Fruit fly (Drosophila melanogaster) whole organism, pupa: ENCODE measurements around the gene TwdlE.
A peak's percentile ranks its signal among the peaks of the same experiment; 100 is the strongest.

Experiments used
- CG10348 ChIP-seq: fragments of 200-800 bp; sonication (Bioruptor generic); IDR thresholded peaks from 2 replicates; pipeline ENCODE4 v1.3.6; 2022; ENCODE audit warnings: missing biosample characterization, missing genetic modification characterization
- CG13204 ChIP-seq: fragments of 200-800 bp; sonication (Bioruptor generic); optimal IDR thresholded peaks from 2 replicates; lab custom pipeline; 2018; ENCODE audit warnings: missing biosample characterization, mild to moderate bottlenecking, missing genetic modification characterization, moderate library complexity
- CG14655 ChIP-seq: fragments of 200-800 bp; sonication (Bioruptor generic); optimal IDR thresholded peaks from 3 replicates; lab custom pipeline; 2017; ENCODE audit warnings: mild to moderate bottlenecking, missing biosample characterization, missing genetic modification reagents, missing genetic modification characterization
- CG17806 ChIP-seq: fragments of 200-800 bp; sonication (Bioruptor generic); optimal IDR thresholded peaks from 2 replicates; lab custom pipeline; 2018; ENCODE audit warnings: missing biosample characterization, mild to moderate bottlenecking, missing genetic modification characterization, moderate library complexity
- CG32121 ChIP-seq: fragments of 200-800 bp; sonication (Bioruptor generic); IDR thresholded peaks from 2 replicates; pipeline ENCODE4 v1.3.6; 2022; ENCODE audit warnings: missing biosample characterization, missing genetic modification characterization
- Ets98B ChIP-seq: fragments of 200-800 bp; sonication (Bioruptor generic); IDR thresholded peaks from 2 replicates; pipeline ENCODE4 v1.3.6; 2022; ENCODE audit warnings: missing biosample characterization, missing genetic modification characterization
- Pif1B ChIP-seq: fragments of 200-800 bp; sonication (Bioruptor generic); optimal IDR thresholded peaks from 3 replicates; lab custom pipeline; 2016; ENCODE audit warnings: missing biosample characterization, missing genetic modification characterization
- Snoo ChIP-seq: fragments of 200-800 bp; sonication (Bioruptor generic); optimal IDR thresholded peaks from 3 replicates; lab custom pipeline; 2017; ENCODE audit warnings: missing biosample characterization, mild to moderate bottlenecking, missing genetic modification characterization, inconsistent platforms
- fd96Ca ChIP-seq: fragments of 200-800 bp; sonication (Bioruptor generic); IDR thresholded peaks from 3 replicates; pipeline ENCODE4 v1.3.6; 2022; ENCODE audit warnings: missing biosample characterization, missing genetic modification characterization

- TF ChIP-seq Pif1B (GFP tag; lab: Kevin White, UChicago) (peak; percentile 66), fd96Ca (GFP tag; lab: Robert Waterston, UW) (peak; percentile 70), Snoo (tag; lab: Kevin White, UChicago) (peak; percentile 37), CG17806 (no peak), CG13204 (no peak), CG14655 (GFP tag; lab: Kevin White, UChicago) (no peak), CG32121 (peak; percentile 33; the same call in 1 of the 2 replicates), CG10348 (GFP tag; lab: Robert Waterston, UW) (no peak), Ets98B (GFP tag; lab: Robert Waterston, UW) (no peak)
Measured at dm6 chr2L:7821279-7821848, 39.3 kb downstream of the TwdlE start.
